Worm (Caenorhabditis elegans) whole organism, midembryonic: ENCODE results near the gene F58A6.9.

Experiments used
- cog-1 ChIP-seq: sonication (generic microtip); optimal IDR thresholded peaks from 2 replicates; lab custom pipeline; 2016; ENCODE audit warnings: missing genetic modification characterization, missing compliant biosample characterization
- med-1 ChIP-seq: sonication (generic microtip); optimal IDR thresholded peaks from 2 replicates; lab custom pipeline; 2017; ENCODE audit warnings: missing genetic modification characterization, mild to moderate bottlenecking, missing compliant biosample characterization, antibody characterized with exemption, missing genetic modification reagents; ENCODE audit not compliant: insufficient read depth
- ref-1 ChIP-seq: fragments of 200-800 bp; sonication (Bioruptor generic); conservative IDR thresholded peaks from 2 replicates; pipeline ENCODE4 v1.3.6; 2022; ENCODE audit warnings: missing genetic modification reagents, missing genetic modification characterization, missing compliant biosample characterization
- ztf-23 ChIP-seq: fragments of 200-800 bp; sonication (Bioruptor generic); IDR thresholded peaks from 2 replicates; pipeline ENCODE4 v1.3.6; 2022; ENCODE audit warnings: missing genetic modification reagents, missing genetic modification characterization, missing compliant biosample characterization
- ztf-29 ChIP-seq: fragments of 200-800 bp; sonication (Bioruptor generic); IDR thresholded peaks from 2 replicates; pipeline ENCODE4 v1.3.6; 2022; ENCODE audit warnings: missing genetic modification reagents, missing genetic modification characterization, missing compliant biosample characterization

ce11 chrII:5120612-5121011 is 38.1 kb downstream of the F58A6.9 start:
- no peak for TF ChIP-seq ztf-29 (GFP tag; lab: Robert Waterston, UW)
- no peak for TF ChIP-seq ref-1 (GFP tag; lab: Robert Waterston, UW)
- no peak for TF ChIP-seq med-1 (GFP tag; lab: Kevin White, UChicago)
- TF ChIP-seq ztf-23 (GFP tag; lab: Robert Waterston, UW): no peak
- no peak for TF ChIP-seq cog-1 (tag; lab: Kevin White, UChicago)
